Worm (Caenorhabditis elegans) whole organism, L4 larva: ENCODE measurements around the gene glp-1.

Experiments used
- F49E8.2 ChIP-seq: sonication (generic microtip); optimal IDR thresholded peaks from 2 replicates; lab custom pipeline; 2016; ENCODE audit warnings: missing compliant biosample characterization, mild to moderate bottlenecking, missing genetic modification characterization, borderline replicate concordance
- R02D3.7 ChIP-seq: fragments of 150-350 bp; sonication (generic microtip); optimal IDR thresholded peaks from 3 replicates; lab custom pipeline; 2014; ENCODE audit warnings: missing biosample characterization, missing genetic modification characterization
- T20F7.1 ChIP-seq: fragments of 200-800 bp; sonication (Bioruptor generic); optimal IDR thresholded peaks from 2 replicates; lab custom pipeline; 2018; ENCODE audit warnings: mild to moderate bottlenecking, missing genetic modification characterization, missing compliant biosample characterization
- T26A8.4 ChIP-seq: fragments of 200-800 bp; sonication (Bioruptor generic); IDR thresholded peaks from 2 replicates; pipeline ENCODE4 v1.3.6; 2022; ENCODE audit warnings: missing genetic modification characterization, missing compliant biosample characterization
- Y105C5A.15 ChIP-seq: fragments of 200-800 bp; sonication (Bioruptor generic); IDR thresholded peaks from 2 replicates; pipeline ENCODE4 v1.3.6; 2022; ENCODE audit warnings: missing genetic modification characterization, missing compliant biosample characterization
- Y48G9A.11 ChIP-seq: fragments of 200-800 bp; sonication (Bioruptor generic); IDR thresholded peaks from 2 replicates; pipeline ENCODE4 v1.3.6; 2022; ENCODE audit warnings: missing genetic modification reagents, missing genetic modification characterization, missing compliant biosample characterization
- Y5F2A.4 ChIP-seq: fragments of 200-800 bp; sonication (Bioruptor generic); optimal IDR thresholded peaks from 2 replicates; lab custom pipeline; 2018; ENCODE audit warnings: mild to moderate bottlenecking, missing genetic modification characterization, missing compliant biosample characterization
- aly-2 ChIP-seq: sonication (generic microtip); optimal IDR thresholded peaks from 2 replicates; lab custom pipeline; 2018; ENCODE audit warnings: missing biosample characterization, missing genetic modification characterization
- arid-1 ChIP-seq: fragments of 200-800 bp; sonication (Bioruptor generic); conservative IDR thresholded peaks from 2 replicates; pipeline ENCODE4 v1.3.6; 2022; ENCODE audit warnings: missing genetic modification reagents, missing genetic modification characterization, missing compliant biosample characterization
- ceh-20 ChIP-seq: fragments of 200-800 bp; sonication (Bioruptor generic); IDR thresholded peaks from 2 replicates; pipeline ENCODE4 v1.3.6; 2022; ENCODE audit warnings: missing genetic modification reagents, missing genetic modification characterization, missing compliant biosample characterization
- ceh-32 ChIP-seq: sonication (generic microtip); optimal IDR thresholded peaks from 2 replicates; lab custom pipeline; 2016; ENCODE audit warnings: mild to moderate bottlenecking, missing genetic modification characterization, missing compliant biosample characterization; ENCODE audit not compliant: poor library complexity
- ces-1 ChIP-seq: fragments of 150-350 bp; sonication (generic microtip); optimal IDR thresholded peaks from 4 replicates; lab custom pipeline; 2014; ENCODE audit warnings: missing biosample characterization, missing genetic modification reagents, missing genetic modification characterization
- cey-2 ChIP-seq: sonication (generic microtip); optimal IDR thresholded peaks from 3 replicates; lab custom pipeline; 2017; ENCODE audit warnings: missing genetic modification characterization, mild to moderate bottlenecking, missing compliant biosample characterization, antibody characterized with exemption, borderline replicate concordance; ENCODE audit not compliant: insufficient read depth
- ctbp-1 ChIP-seq: fragments of 200-800 bp; sonication (Bioruptor generic); IDR thresholded peaks from 2 replicates; pipeline ENCODE4 v1.3.6; 2022; ENCODE audit warnings: missing genetic modification reagents, missing genetic modification characterization, missing compliant biosample characterization
- daf-19 ChIP-seq: fragments of 200-800 bp; sonication (Bioruptor generic); conservative IDR thresholded peaks from 2 replicates; pipeline ENCODE4 v1.3.6; 2022; ENCODE audit warnings: missing genetic modification characterization, missing compliant biosample characterization
- dmd-6 ChIP-seq: fragments of 200-800 bp; sonication (Bioruptor generic); IDR thresholded peaks from 2 replicates; pipeline ENCODE4 v1.3.6; 2022; ENCODE audit warnings: missing genetic modification reagents, missing genetic modification characterization, missing compliant biosample characterization
- dpl-1 ChIP-seq: fragments of 150-350 bp; optimal IDR thresholded peaks from 2 replicates; lab custom pipeline; 2014; ENCODE audit warnings: missing biosample characterization, missing genetic modification reagents, missing genetic modification characterization
- dve-1 ChIP-seq: sonication (generic microtip); optimal IDR thresholded peaks from 2 replicates; lab custom pipeline; 2017; ENCODE audit warnings: antibody characterized with exemption, mild to moderate bottlenecking, missing genetic modification characterization, missing compliant biosample characterization; ENCODE audit not compliant: insufficient read depth
- hif-1 ChIP-seq, 2 experiments: sonication (generic microtip); optimal IDR thresholded peaks; 2 replicates each; lab custom pipeline; 2016 to 2017; ENCODE audit warnings: missing compliant biosample characterization in 2 of 2, missing genetic modification characterization in 2 of 2, missing genetic modification reagents in 2 of 2, missing genotype in 2 of 2, mild to moderate bottlenecking in 1 of 2
- lir-3 ChIP-seq: sonication (generic microtip); optimal IDR thresholded peaks from 2 replicates; lab custom pipeline; 2016; ENCODE audit warnings: mild to moderate bottlenecking, missing genetic modification characterization, missing compliant biosample characterization
- madf-9 ChIP-seq: fragments of 200-800 bp; sonication (Bioruptor generic); conservative IDR thresholded peaks from 2 replicates; pipeline ENCODE4 v1.3.6; 2022; ENCODE audit warnings: missing genetic modification reagents, missing genetic modification characterization, missing compliant biosample characterization
- mes-2 ChIP-seq: sonication (generic microtip); optimal IDR thresholded peaks from 2 replicates; lab custom pipeline; 2016; ENCODE audit warnings: missing genotype, mild to moderate bottlenecking, missing genetic modification characterization, missing compliant biosample characterization; ENCODE audit not compliant: poor library complexity, severe bottlenecking
- nhr-102 ChIP-seq: sonication (generic microtip); optimal IDR thresholded peaks from 2 replicates; lab custom pipeline; 2016; ENCODE audit warnings: mild to moderate bottlenecking, missing genetic modification characterization, moderate library complexity, missing compliant biosample characterization
- nhr-111 ChIP-seq: fragments of 200-800 bp; sonication (Bioruptor generic); optimal IDR thresholded peaks from 2 replicates; lab custom pipeline; 2018; ENCODE audit warnings: mild to moderate bottlenecking, missing genetic modification characterization, missing compliant biosample characterization
- nhr-237 ChIP-seq: sonication (generic microtip); optimal IDR thresholded peaks from 2 replicates; lab custom pipeline; 2017; ENCODE audit warnings: missing biosample characterization, missing genetic modification characterization
- nhr-42 ChIP-seq: fragments of 200-800 bp; sonication (Bioruptor generic); IDR thresholded peaks from 2 replicates; pipeline ENCODE4 v1.3.6; 2022; ENCODE audit warnings: missing genetic modification characterization, missing compliant biosample characterization
- nhr-48 ChIP-seq: sonication (generic microtip); optimal IDR thresholded peaks from 2 replicates; lab custom pipeline; 2016; ENCODE audit warnings: mild to moderate bottlenecking, missing genetic modification characterization, missing compliant biosample characterization
- pqm-1 ChIP-seq: sonication (generic microtip); optimal IDR thresholded peaks from 2 replicates; lab custom pipeline; 2017; ENCODE audit warnings: missing biosample characterization, missing genetic modification characterization
- rbr-2 ChIP-seq: sonication (generic microtip); optimal IDR thresholded peaks from 2 replicates; lab custom pipeline; 2016; ENCODE audit warnings: missing genotype, missing genetic modification characterization, missing compliant biosample characterization
- sdz-12 ChIP-seq: fragments of 200-800 bp; sonication (Bioruptor generic); optimal IDR thresholded peaks from 2 replicates; lab custom pipeline; 2018; ENCODE audit warnings: mild to moderate bottlenecking, missing genetic modification characterization, missing compliant biosample characterization
- spr-3 ChIP-seq: fragments of 200-800 bp; sonication (Bioruptor generic); optimal IDR thresholded peaks from 2 replicates; lab custom pipeline; 2018; ENCODE audit warnings: mild to moderate bottlenecking, missing genetic modification characterization, missing compliant biosample characterization
- zfp-2 ChIP-seq: sonication (generic microtip); optimal IDR thresholded peaks from 2 replicates; lab custom pipeline; 2016; ENCODE audit warnings: mild to moderate bottlenecking, missing genetic modification characterization, missing compliant biosample characterization
- zip-11 ChIP-seq: fragments of 200-800 bp; sonication (Bioruptor generic); IDR thresholded peaks from 2 replicates; pipeline ENCODE4 v1.3.6; 2022; ENCODE audit warnings: missing genetic modification characterization, missing compliant biosample characterization
- zip-2 ChIP-seq: fragments of 150-350 bp; optimal IDR thresholded peaks from 2 replicates; lab custom pipeline; 2014; ENCODE audit warnings: missing biosample characterization, missing genetic modification characterization

Gene glp-1

DNA sequence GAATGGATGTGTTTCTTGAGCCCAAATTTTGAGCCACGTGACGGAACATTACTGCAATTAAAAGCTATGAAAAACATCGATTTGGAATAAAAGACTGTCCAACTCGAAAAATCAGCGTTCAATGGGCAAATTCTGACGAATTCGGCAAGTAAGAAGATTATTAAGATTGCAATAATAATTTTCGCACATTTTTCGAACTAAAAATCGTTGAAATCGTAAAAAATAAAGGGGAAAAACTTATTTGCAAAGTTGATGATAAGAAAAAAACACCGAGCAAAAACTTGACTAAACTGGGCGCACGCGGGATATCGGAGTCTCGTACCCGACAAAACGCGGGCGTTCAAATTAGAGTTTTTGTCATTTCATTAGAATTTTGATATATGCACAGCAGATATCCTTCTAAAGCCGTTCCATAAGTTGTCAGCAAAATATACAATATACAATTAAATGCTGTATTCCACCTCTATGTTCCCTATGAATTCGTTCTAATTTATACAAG lies 2.7 kb upstream of the glp-1 start, which contains the start of the genes mccc-2 and mrpl-44:
Gene mccc-2, minus strand, starts transcription at position 51 of the 499 bp plus-strand sequence.
Gene mrpl-44, minus strand, starts transcription at position 51 of the 499 bp plus-strand sequence.
- no peak for TF ChIP-seq dmd-6 (GFP tag; lab: Robert Waterston, UW)
- TF ChIP-seq nhr-111 (GFP tag; lab: Kevin White, UChicago), result no peak
- TF ChIP-seq cey-2 (tag; lab: Kevin White, UChicago), result no peak
- TF ChIP-seq mes-2, result peak; percentile 36
- TF ChIP-seq spr-3 (GFP tag; lab: Kevin White, UChicago), result no peak
- TF ChIP-seq T26A8.4 (GFP tag; lab: Robert Waterston, UW), result no peak
- no peak for TF ChIP-seq daf-19 (GFP tag; lab: Robert Waterston, UW)
- no peak for TF ChIP-seq Y5F2A.4 (GFP tag; lab: Kevin White, UChicago)
- TF ChIP-seq Y105C5A.15 (GFP tag; lab: Robert Waterston, UW), result no peak
- TF ChIP-seq ceh-20, result no peak
- TF ChIP-seq nhr-102 (tag; lab: Kevin White, UChicago), result no peak
- TF ChIP-seq Y48G9A.11 (GFP tag; lab: Robert Waterston, UW), result peak; percentile 69; the same call in 1 of the 2 replicates
- no peak for TF ChIP-seq pqm-1 (tag; lab: Kevin White, UChicago)
- TF ChIP-seq zip-2, result no peak
- no peak for TF ChIP-seq hif-1 (tag; optimal IDR thresholded peaks at IDR 0.05; lab: Kevin White, UChicago)
- no peak for TF ChIP-seq madf-9
- TF ChIP-seq sdz-12, result no peak
- no peak for TF ChIP-seq R02D3.7 (tag; lab: Kevin White, UChicago)
- TF ChIP-seq dpl-1 (GFP tag; lab: Kevin White, UChicago), result peak; percentile 86
- peak; percentile 97 for TF ChIP-seq T20F7.1 (GFP tag; lab: Kevin White, UChicago)
- TF ChIP-seq, all 104 proteins: peak for 4

DNA sequence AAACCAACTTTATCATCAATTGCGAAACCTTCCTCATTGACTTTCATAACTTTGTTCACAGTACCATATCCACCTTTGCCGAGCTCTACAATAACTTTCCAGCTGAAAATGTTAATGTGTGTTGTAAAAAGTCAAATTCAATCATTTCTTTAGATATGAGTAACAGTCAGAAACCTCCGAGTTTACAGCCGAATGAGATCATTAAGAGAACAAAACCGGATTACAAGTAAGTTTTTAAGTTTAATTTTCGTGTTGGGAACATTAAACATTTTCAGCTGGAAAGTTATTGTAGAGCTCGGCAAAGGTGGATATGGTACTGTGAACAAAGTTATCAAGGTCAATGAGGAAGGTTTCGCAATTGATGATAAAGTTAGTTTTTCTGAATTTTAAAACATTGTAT lies 9.2 kb downstream of the glp-1 start, which contains the start of gene ZK507.1:
Gene ZK507.1, minus strand, starts transcription at position 101 of the 400 bp plus-strand sequence.
- TF ChIP-seq sdz-12, result no peak
- TF ChIP-seq ctbp-1, result no peak
- TF ChIP-seq lir-3 (tag; lab: Kevin White, UChicago), result no peak
- no peak for TF ChIP-seq dve-1 (tag; lab: Kevin White, UChicago)
- TF ChIP-seq aly-2, result no peak
- no peak for TF ChIP-seq pqm-1 (tag; lab: Kevin White, UChicago)

- TF ChIP-seq nhr-102 (tag; lab: Kevin White, UChicago), result no peak
- no peak for TF ChIP-seq nhr-48 (tag; lab: Kevin White, UChicago)
- TF ChIP-seq pqm-1 (tag; lab: Kevin White, UChicago), result no peak
- no peak for TF ChIP-seq lir-3 (tag; lab: Kevin White, UChicago)
- TF ChIP-seq nhr-237 (tag; lab: Kevin White, UChicago), result no peak
- no peak for TF ChIP-seq rbr-2 (tag; lab: Kevin White, UChicago)
- no peak for TF ChIP-seq ceh-32 (tag; lab: Kevin White, UChicago)
- no peak for TF ChIP-seq zfp-2 (tag; lab: Kevin White, UChicago)
- no peak for TF ChIP-seq F49E8.2 (tag; lab: Kevin White, UChicago)
- TF ChIP-seq ceh-20, result no peak
- TF ChIP-seq ces-1 (GFP tag; lab: Kevin White, UChicago), result no peak
- no peak for TF ChIP-seq dmd-6 (GFP tag; lab: Robert Waterston, UW)
- TF ChIP-seq zip-11 (GFP tag; lab: Robert Waterston, UW), result no peak
- no peak for TF ChIP-seq nhr-42
- no peak for TF ChIP-seq arid-1 (GFP tag; lab: Robert Waterston, UW)
- no peak for TF ChIP-seq Y48G9A.11 (GFP tag; lab: Robert Waterston, UW)
Observed at ce11 chrIII:9103643-9104042, 11.6 kb downstream of the glp-1 start, which contains the start of gene dos-1. dos-1 (plus strand) TSS chrIII:9103943.
